Fruit fly (Drosophila melanogaster): ENCODE data around the gene Ccm3.

dm6 chr3R:15371833-15372232 lies at the start of gene Ccm3, which contains the start of gene CG6136:
- TF ChIP-seq h (optimal IDR thresholded peaks at IDR 0.05) (no peak), psq (optimal IDR thresholded peaks at IDR 0.05) (no peak), ttk (optimal IDR thresholded peaks at IDR 0.05) (no peak), Sin3A (optimal IDR thresholded peaks at IDR 0.05) (no peak), insv (optimal IDR thresholded peaks at IDR 0.05) (no peak)
